Worm (Caenorhabditis elegans) whole organism, L2 larva: ENCODE measurements around the gene cct-1.

Experiments used
- C34F6.9 ChIP-seq: fragments of 150-350 bp; optimal IDR thresholded peaks from 2 replicates; lab custom pipeline; 2014; ENCODE audit warnings: missing biosample characterization, missing genetic modification characterization
- F13H6.1 ChIP-seq: sonication (generic microtip); optimal IDR thresholded peaks from 2 replicates; lab custom pipeline; 2016; ENCODE audit warnings: missing genetic modification characterization, missing compliant biosample characterization
- R02D3.7 ChIP-seq: fragments of 150-350 bp; optimal IDR thresholded peaks from 2 replicates; lab custom pipeline; 2014; ENCODE audit warnings: missing biosample characterization, missing genetic modification characterization
- ZK546.5 ChIP-seq: sonication (generic microtip); optimal IDR thresholded peaks from 2 replicates; lab custom pipeline; 2017; ENCODE audit warnings: missing biosample characterization, missing genetic modification characterization
- alr-1 ChIP-seq: fragments of 150-350 bp; optimal IDR thresholded peaks from 2 replicates; lab custom pipeline; 2014; ENCODE audit warnings: missing biosample characterization, missing genetic modification characterization
- ama-1 ChIP-seq: fragments of 150-350 bp; optimal IDR thresholded peaks from 2 replicates; lab custom pipeline; 2018; ENCODE audit warnings: inconsistent platforms
- blmp-1 ChIP-seq: sonication (generic microtip); optimal IDR thresholded peaks from 2 replicates; lab custom pipeline; 2017; ENCODE audit warnings: missing genetic modification characterization, mild to moderate bottlenecking, missing compliant biosample characterization, antibody characterized with exemption, moderate library complexity; ENCODE audit not compliant: insufficient read depth
- ceh-16 ChIP-seq: fragments of 150-350 bp; optimal IDR thresholded peaks from 2 replicates; lab custom pipeline; 2014; ENCODE audit warnings: missing biosample characterization, missing genetic modification characterization
- ceh-82 ChIP-seq: fragments of 150-350 bp; optimal IDR thresholded peaks from 2 replicates; lab custom pipeline; 2014; ENCODE audit warnings: missing biosample characterization, missing genetic modification characterization
- crh-2 ChIP-seq: sonication (generic microtip); optimal IDR thresholded peaks from 2 replicates; lab custom pipeline; 2017; ENCODE audit warnings: missing biosample characterization, missing genetic modification characterization
- dmd-4 ChIP-seq: sonication (generic microtip); optimal IDR thresholded peaks from 2 replicates; lab custom pipeline; 2017; ENCODE audit warnings: missing biosample characterization, missing genetic modification characterization
- egl-27 ChIP-seq: sonication (generic microtip); optimal IDR thresholded peaks from 3 replicates; lab custom pipeline; 2017; ENCODE audit warnings: missing biosample characterization, missing genetic modification reagents, missing genetic modification characterization
- elt-1 ChIP-seq: fragments of 150-350 bp; optimal IDR thresholded peaks from 2 replicates; lab custom pipeline; 2014; ENCODE audit warnings: missing biosample characterization, missing genetic modification characterization
- elt-3 ChIP-seq: sonication (generic microtip); optimal IDR thresholded peaks from 2 replicates; lab custom pipeline; 2017; ENCODE audit warnings: missing biosample characterization, missing genetic modification characterization
- fos-1 ChIP-seq: fragments of 150-350 bp; optimal IDR thresholded peaks from 2 replicates; lab custom pipeline; 2014; ENCODE audit warnings: missing biosample characterization, missing genetic modification characterization
- gmeb-1 ChIP-seq: fragments of 150-350 bp; optimal IDR thresholded peaks from 2 replicates; lab custom pipeline; 2014; ENCODE audit warnings: missing biosample characterization, missing genetic modification characterization
- lin-11 ChIP-seq: fragments of 150-350 bp; sonication (generic microtip); optimal IDR thresholded peaks from 2 replicates; lab custom pipeline; 2014; ENCODE audit warnings: missing biosample characterization, missing genetic modification characterization, inconsistent platforms, mixed read lengths
- lin-13 ChIP-seq: fragments of 150-350 bp; optimal IDR thresholded peaks from 2 replicates; lab custom pipeline; 2014; ENCODE audit warnings: missing biosample characterization, missing genetic modification reagents, missing genetic modification characterization
- lsy-2 ChIP-seq, 2 experiments: fragments of 150-350 bp in 1 of 2; sonication (generic microtip) in 1 of 2; optimal IDR thresholded peaks; 2 replicates each; lab custom pipeline; 2014 to 2017; ENCODE audit warnings: missing biosample characterization in 2 of 2, missing genetic modification characterization in 2 of 2
- mab-5 ChIP-seq: fragments of 150-350 bp; optimal IDR thresholded peaks from 2 replicates; lab custom pipeline; 2014; ENCODE audit warnings: missing biosample characterization, missing genetic modification characterization
- mdl-1 ChIP-seq, 2 experiments: fragments of 150-350 bp in 1 of 2; sonication (generic microtip) in 1 of 2; optimal IDR thresholded peaks; 2 replicates each; lab custom pipeline; 2017; ENCODE audit warnings: missing biosample characterization in 2 of 2, missing genetic modification characterization in 2 of 2
- nhr-10 ChIP-seq: sonication (generic microtip); optimal IDR thresholded peaks from 2 replicates; lab custom pipeline; 2017; ENCODE audit warnings: missing biosample characterization, missing genetic modification characterization
- nhr-11 ChIP-seq: fragments of 150-350 bp; optimal IDR thresholded peaks from 2 replicates; lab custom pipeline; 2014; ENCODE audit warnings: missing biosample characterization, missing genetic modification characterization
- nhr-12 ChIP-seq: fragments of 150-350 bp; optimal IDR thresholded peaks from 2 replicates; lab custom pipeline; 2014; ENCODE audit warnings: missing biosample characterization, missing genetic modification characterization
- nhr-129 ChIP-seq: fragments of 150-350 bp; optimal IDR thresholded peaks from 2 replicates; lab custom pipeline; 2014; ENCODE audit warnings: missing biosample characterization, missing genetic modification characterization
- nhr-21 ChIP-seq: fragments of 150-350 bp; optimal IDR thresholded peaks from 2 replicates; lab custom pipeline; 2014; ENCODE audit warnings: missing biosample characterization, missing genetic modification characterization
- nhr-23 ChIP-seq: fragments of 150-350 bp; optimal IDR thresholded peaks from 2 replicates; lab custom pipeline; 2014; ENCODE audit warnings: missing biosample characterization, missing genetic modification reagents, missing genetic modification characterization
- nhr-25 ChIP-seq: fragments of 150-350 bp; sonication (generic microtip); optimal IDR thresholded peaks from 3 replicates; lab custom pipeline; 2014; ENCODE audit warnings: missing biosample characterization, missing genetic modification characterization
- nhr-77 ChIP-seq: fragments of 150-350 bp; optimal IDR thresholded peaks from 2 replicates; lab custom pipeline; 2014; ENCODE audit warnings: missing biosample characterization, missing genetic modification characterization
- peb-1 ChIP-seq: fragments of 150-350 bp; optimal IDR thresholded peaks from 2 replicates; lab custom pipeline; 2014; ENCODE audit warnings: missing biosample characterization, missing genetic modification characterization
- sem-4 ChIP-seq: fragments of 150-350 bp; optimal IDR thresholded peaks from 2 replicates; lab custom pipeline; 2014; ENCODE audit warnings: missing biosample characterization, missing genetic modification reagents, missing genetic modification characterization
- skn-1 ChIP-seq: sonication (generic microtip); optimal IDR thresholded peaks from 2 replicates; lab custom pipeline; 2017; ENCODE audit warnings: missing biosample characterization, missing genetic modification characterization
- sma-3 ChIP-seq: sonication (generic microtip); optimal IDR thresholded peaks from 2 replicates; lab custom pipeline; 2016; ENCODE audit warnings: missing genetic modification reagents, missing genetic modification characterization, missing compliant biosample characterization
- sma-9 ChIP-seq, 2 experiments: fragments of 150-350 bp in 1 of 2; sonication (generic microtip) in 1 of 2; optimal IDR thresholded peaks; 2 replicates each; lab custom pipeline; 2014 to 2016; ENCODE audit warnings: missing genetic modification characterization in 2 of 2, mild to moderate bottlenecking in 1 of 2, missing biosample characterization in 1 of 2, missing compliant biosample characterization in 1 of 2, missing genetic modification reagents in 1 of 2, moderate library complexity in 1 of 2
- snpc-4 ChIP-seq: fragments of 150-350 bp; optimal IDR thresholded peaks from 2 replicates; lab custom pipeline; 2014; ENCODE audit warnings: missing biosample characterization, missing genetic modification characterization
- unc-39 ChIP-seq: fragments of 150-350 bp; optimal IDR thresholded peaks from 2 replicates; lab custom pipeline; 2014; ENCODE audit warnings: missing biosample characterization, missing genetic modification characterization
- unc-55 ChIP-seq: fragments of 150-350 bp; sonication (generic microtip); optimal IDR thresholded peaks from 3 replicates; lab custom pipeline; 2014; ENCODE audit warnings: missing biosample characterization, missing genetic modification reagents, missing genetic modification characterization
- unc-62 ChIP-seq: fragments of 150-350 bp; optimal IDR thresholded peaks from 2 replicates; lab custom pipeline; 2014; ENCODE audit warnings: missing biosample characterization, missing genetic modification reagents, missing genetic modification characterization
- zag-1 ChIP-seq: fragments of 150-350 bp; optimal IDR thresholded peaks from 2 replicates; lab custom pipeline; 2014; ENCODE audit warnings: missing biosample characterization, missing genetic modification characterization
- ztf-11 ChIP-seq: sonication (generic microtip); optimal IDR thresholded peaks from 2 replicates; lab custom pipeline; 2017; ENCODE audit warnings: missing biosample characterization, missing genetic modification characterization
- ztf-4 ChIP-seq: fragments of 150-350 bp; optimal IDR thresholded peaks from 2 replicates; lab custom pipeline; 2014; ENCODE audit warnings: missing biosample characterization, missing genetic modification characterization

The cct-1 gene

ce11 chrII:8216433-8216832, 31.2 kb downstream of the cct-1 start, which contains the start of gene M110.3 (continued):
- no peak for TF ChIP-seq sem-4
- no peak for TF ChIP-seq fos-1 (tag; lab: Kevin White, UChicago)
- peak; percentile 56 for TF ChIP-seq nhr-129 (tag; lab: Kevin White, UChicago)
- peak; percentile 25 to 86 for TF ChIP-seq lsy-2 (tag; optimal IDR thresholded peaks at IDR 0.05; lab: Kevin White, UChicago)
- no peak for TF ChIP-seq nhr-23 (tag; lab: Kevin White, UChicago)
- TF ChIP-seq zag-1 (tag; lab: Kevin White, UChicago), result no peak

DNA sequence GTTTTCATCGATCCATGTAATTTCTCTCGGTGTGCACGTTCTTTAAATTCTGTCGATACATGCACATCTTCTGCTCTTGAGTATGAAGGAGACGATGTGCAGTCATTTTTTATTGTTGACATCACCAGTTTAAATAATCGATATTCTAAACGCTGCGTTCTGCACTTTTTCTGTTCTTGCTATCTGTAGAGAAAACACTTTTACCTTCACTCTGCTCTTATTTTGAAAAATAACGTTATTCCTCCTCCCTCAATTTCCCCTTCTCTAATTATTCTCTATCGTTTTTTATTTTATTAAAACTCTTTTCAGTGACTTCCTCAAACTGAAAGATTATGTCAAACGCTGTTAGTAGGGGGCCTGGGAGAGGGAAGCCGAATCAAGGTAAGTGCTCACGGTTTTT, 31.7 kb downstream of the cct-1 start, which contains the start of gene ifg-1:
ifg-1 (plus strand) TSS at position 301 of the 400 bp plus-strand sequence.
- TF ChIP-seq egl-27 (no peak), nhr-77 (tag; lab: Kevin White, UChicago) (no peak), sma-9 (GFP tag; optimal IDR thresholded peaks at IDR 0.05; lab: Kevin White, UChicago) (no peak), sma-9 (tag; optimal IDR thresholded peaks at IDR 0.05; lab: Kevin White, UChicago) (no peak), sem-4 (no peak), ZK546.5 (tag; lab: Kevin White, UChicago) (no peak), mab-5 (tag; lab: Kevin White, UChicago) (no peak), alr-1 (tag; lab: Kevin White, UChicago) (no peak)

DNA sequence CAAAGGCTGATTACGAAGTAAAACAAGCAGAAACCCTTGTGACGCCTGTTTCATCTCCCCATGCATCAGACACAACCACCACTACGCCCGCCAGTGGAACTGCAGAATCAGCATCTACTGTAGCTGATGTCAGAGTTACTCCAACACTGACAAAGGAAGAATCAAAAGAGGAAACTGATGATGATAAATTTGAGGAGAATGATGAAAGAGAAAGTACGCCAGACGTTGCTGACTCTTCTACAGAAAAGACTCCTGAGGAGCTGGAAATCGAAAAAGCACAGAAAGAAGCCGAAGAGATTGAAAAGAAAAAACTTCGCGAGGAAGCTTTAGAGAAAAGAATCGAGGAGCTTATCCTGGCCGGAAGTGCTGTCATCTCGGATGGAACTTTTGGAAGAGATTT, 33.0 kb downstream of the cct-1 start:
- no peak for TF ChIP-seq elt-3 (tag; lab: Kevin White, UChicago)

DNA sequence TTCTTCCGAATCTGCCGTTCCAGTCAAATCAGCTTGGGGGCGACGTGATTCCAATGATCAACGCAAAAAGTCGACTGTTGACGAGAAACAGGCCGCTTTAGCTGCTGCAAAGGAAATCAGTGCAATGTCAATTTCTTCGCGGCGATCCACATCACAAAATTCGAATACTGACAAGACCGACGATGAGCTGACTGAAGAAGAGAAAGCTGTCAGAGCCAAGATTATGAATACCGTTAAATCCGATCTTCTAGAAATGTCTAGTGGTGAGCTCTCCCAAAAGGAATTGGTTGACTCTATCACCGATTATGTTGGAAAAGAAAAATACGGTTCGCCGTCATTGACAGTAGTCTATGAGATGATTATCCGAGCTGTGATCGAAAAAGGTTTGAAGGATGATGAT, 35.0 kb downstream of the cct-1 start:
- TF ChIP-seq crh-2 (no peak), nhr-23 (tag; lab: Kevin White, UChicago) (no peak), ceh-82 (tag; lab: Kevin White, UChicago) (no peak), nhr-129 (tag; lab: Kevin White, UChicago) (no peak), alr-1 (tag; lab: Kevin White, UChicago) (no peak), lin-11 (tag; lab: Kevin White, UChicago) (no peak), elt-3 (tag; lab: Kevin White, UChicago) (no peak)

ce11 chrII:8222309-8223065, 37.2 kb downstream of the cct-1 start, which contains the start of gene dab-1:
TSS of gene dab-1 (plus strand) at chrII:8222386.
- TF ChIP-seq R02D3.7 (tag; lab: Kevin White, UChicago) (no peak), elt-1 (no peak), nhr-129 (tag; lab: Kevin White, UChicago) (peak; percentile 68), unc-62 (GFP tag; lab: Kevin White, UChicago) (no peak), blmp-1 (tag; lab: Kevin White, UChicago) (peak; percentile 10), nhr-23 (tag; lab: Kevin White, UChicago) (no peak), skn-1 (tag; lab: Kevin White, UChicago) (no peak), ama-1 (lab: Kevin White, UChicago) (no peak), nhr-12 (no peak), nhr-11 (tag; lab: Kevin White, UChicago) (no peak), sem-4 (peak; percentile 61), sma-9 (GFP tag; optimal IDR thresholded peaks at IDR 0.05; lab: Kevin White, UChicago) (no peak), sma-9 (tag; optimal IDR thresholded peaks at IDR 0.05; lab: Kevin White, UChicago) (no peak), ztf-4 (tag; lab: Kevin White, UChicago) (no peak), unc-39 (no peak), C34F6.9 (tag; lab: Kevin White, UChicago) (peak; percentile 46), lin-13 (no peak), elt-3 (tag; lab: Kevin White, UChicago) (no peak), gmeb-1 (no peak), dmd-4 (tag; lab: Kevin White, UChicago) (no peak), peb-1 (tag; lab: Kevin White, UChicago) (no peak), nhr-21 (tag; lab: Kevin White, UChicago) (peak; percentile 43), snpc-4 (tag; lab: Kevin White, UChicago) (no peak), ceh-16 (tag; lab: Kevin White, UChicago) (no peak), sma-3 (GFP tag; lab: Kevin White, UChicago) (peak; percentile 9), nhr-10 (tag; lab: Kevin White, UChicago) (no peak), F13H6.1 (tag; lab: Kevin White, UChicago) (no peak), fos-1 (tag; lab: Kevin White, UChicago) (peak; percentile 35), ceh-82 (tag; lab: Kevin White, UChicago) (no peak), mdl-1 (tag; optimal IDR thresholded peaks at IDR 0.05; lab: Kevin White, UChicago) (peak in 1 of 2 experiments; percentile 29), ztf-11 (tag; lab: Kevin White, UChicago) (no peak), crh-2 (no peak), lsy-2 (tag; optimal IDR thresholded peaks at IDR 0.05; lab: Kevin White, UChicago) (peak in 1 of 2 experiments; percentile 32), unc-55 (GFP tag; lab: Kevin White, UChicago) (peak; percentile 28), alr-1 (tag; lab: Kevin White, UChicago) (no peak), nhr-25 (tag; lab: Kevin White, UChicago) (peak; percentile 86)
- TF ChIP-seq, all 48 proteins: peak for 11
